Worm (Caenorhabditis elegans) whole organism, late embryonic: ENCODE measurements around the gene nhr-171.
A peak's percentile ranks its signal among the peaks of the same experiment; 100 is the strongest.
"Not testable (repeated sequence)": the region's sequence is repeated elsewhere in the genome, so short reads cannot be mapped to it uniquely, and the experiment has no call there.

Experiments
- C08G9.2 ChIP-seq: sonication (generic microtip); optimal IDR thresholded peaks from 2 replicates; lab custom pipeline; 2016; ENCODE audit warnings: mild to moderate bottlenecking, missing genetic modification characterization, moderate library complexity, missing compliant biosample characterization
- K09A11.1 ChIP-seq: sonication (generic microtip); optimal IDR thresholded peaks from 2 replicates; lab custom pipeline; 2017; ENCODE audit warnings: antibody characterized with exemption, mild to moderate bottlenecking, missing genetic modification characterization, missing compliant biosample characterization; ENCODE audit not compliant: insufficient read depth
- ama-1 ChIP-seq: fragments of 150-350 bp; optimal IDR thresholded peaks from 2 replicates; lab custom pipeline; 2014
- ceh-14 ChIP-seq: sonication (generic microtip); optimal IDR thresholded peaks from 2 replicates; lab custom pipeline; 2016; ENCODE audit warnings: missing genotype, missing genetic modification characterization, missing compliant biosample characterization
- ceh-18 ChIP-seq: sonication (generic microtip); optimal IDR thresholded peaks from 2 replicates; lab custom pipeline; 2016; ENCODE audit warnings: missing genetic modification characterization, missing compliant biosample characterization
- ceh-2 ChIP-seq: sonication (generic microtip); optimal IDR thresholded peaks from 2 replicates; lab custom pipeline; 2016; ENCODE audit warnings: missing genotype, missing genetic modification characterization, missing compliant biosample characterization
- ceh-22 ChIP-seq: sonication (generic microtip); optimal IDR thresholded peaks from 2 replicates; lab custom pipeline; 2017; ENCODE audit warnings: missing biosample characterization, missing genetic modification characterization
- ceh-30 ChIP-seq: fragments of 150-350 bp; optimal IDR thresholded peaks from 2 replicates; lab custom pipeline; 2014; ENCODE audit warnings: missing biosample characterization, missing genetic modification characterization
- ceh-45 ChIP-seq: fragments of 200-800 bp; sonication (Bioruptor generic); IDR thresholded peaks from 2 replicates; pipeline ENCODE4 v1.3.6; 2022; ENCODE audit warnings: missing genetic modification reagents, missing genetic modification characterization, missing compliant biosample characterization
- che-1 ChIP-seq: sonication (generic microtip); optimal IDR thresholded peaks from 2 replicates; lab custom pipeline; 2016; ENCODE audit warnings: mild to moderate bottlenecking, missing genetic modification characterization, missing compliant biosample characterization
- dmd-4 ChIP-seq: sonication (generic microtip); optimal IDR thresholded peaks from 2 replicates; lab custom pipeline; 2016; ENCODE audit warnings: borderline replicate concordance, missing genetic modification characterization, missing compliant biosample characterization
- dve-1 ChIP-seq: sonication (generic microtip); optimal IDR thresholded peaks from 2 replicates; lab custom pipeline; 2017; ENCODE audit warnings: antibody characterized with exemption, mild to moderate bottlenecking, missing genetic modification characterization, missing compliant biosample characterization
- elt-2 ChIP-seq: sonication (generic microtip); optimal IDR thresholded peaks from 2 replicates; lab custom pipeline; 2016; ENCODE audit warnings: missing genetic modification reagents, missing genetic modification characterization, missing compliant biosample characterization
- elt-4 ChIP-seq: sonication (generic microtip); optimal IDR thresholded peaks from 2 replicates; lab custom pipeline; 2016; ENCODE audit warnings: missing genetic modification characterization, missing compliant biosample characterization
- fkh-10 ChIP-seq: fragments of 150-350 bp; optimal IDR thresholded peaks from 2 replicates; lab custom pipeline; 2014; ENCODE audit warnings: missing biosample characterization, missing genetic modification reagents, missing genetic modification characterization
- fkh-6 ChIP-seq: sonication (generic microtip); optimal IDR thresholded peaks from 2 replicates; lab custom pipeline; 2016; ENCODE audit warnings: missing genetic modification characterization, missing compliant biosample characterization
- hlh-15 ChIP-seq: sonication (generic microtip); optimal IDR thresholded peaks from 2 replicates; lab custom pipeline; 2016; ENCODE audit warnings: missing genetic modification characterization, missing compliant biosample characterization
- hlh-6 ChIP-seq: sonication (generic microtip); optimal IDR thresholded peaks from 2 replicates; lab custom pipeline; 2016; ENCODE audit warnings: missing genotype, missing genetic modification characterization, missing compliant biosample characterization
- lim-6 ChIP-seq: sonication (generic microtip); optimal IDR thresholded peaks from 2 replicates; lab custom pipeline; 2016; ENCODE audit warnings: missing genetic modification characterization, missing compliant biosample characterization
- mec-3 ChIP-seq: sonication (generic microtip); optimal IDR thresholded peaks from 2 replicates; lab custom pipeline; 2016; ENCODE audit warnings: borderline replicate concordance, missing genetic modification characterization, missing compliant biosample characterization
- nfya-1 ChIP-seq: sonication (generic microtip); optimal IDR thresholded peaks from 2 replicates; lab custom pipeline; 2017; ENCODE audit warnings: missing genetic modification characterization, mild to moderate bottlenecking, missing compliant biosample characterization, antibody characterized with exemption, moderate library complexity
- nhr-232 ChIP-seq: sonication (generic microtip); optimal IDR thresholded peaks from 2 replicates; lab custom pipeline; 2016; ENCODE audit warnings: missing genetic modification characterization, missing compliant biosample characterization
- npax-4 ChIP-seq: sonication (generic microtip); optimal IDR thresholded peaks from 2 replicates; lab custom pipeline; 2016; ENCODE audit warnings: missing genetic modification characterization, missing compliant biosample characterization
- odd-2 ChIP-seq: sonication (generic microtip); optimal IDR thresholded peaks from 2 replicates; lab custom pipeline; 2017; ENCODE audit warnings: antibody characterized with exemption, mild to moderate bottlenecking, missing genetic modification characterization, missing compliant biosample characterization
- pat-9 ChIP-seq: fragments of 200-800 bp; sonication (Bioruptor generic); optimal IDR thresholded peaks from 2 replicates; lab custom pipeline; 2018; ENCODE audit warnings: mild to moderate bottlenecking, missing genetic modification characterization, moderate library complexity, missing compliant biosample characterization
- pha-2 ChIP-seq: sonication (generic microtip); optimal IDR thresholded peaks from 2 replicates; lab custom pipeline; 2017; ENCODE audit warnings: mild to moderate bottlenecking, missing genetic modification characterization, missing compliant biosample characterization
- ref-2 ChIP-seq: sonication (generic microtip); optimal IDR thresholded peaks from 2 replicates; lab custom pipeline; 2016; ENCODE audit warnings: missing genetic modification characterization, missing compliant biosample characterization
- rnt-1 ChIP-seq: sonication (generic microtip); optimal IDR thresholded peaks from 2 replicates; lab custom pipeline; 2016; ENCODE audit warnings: missing genetic modification characterization, missing compliant biosample characterization
- sox-2 ChIP-seq: fragments of 200-800 bp; sonication (Bioruptor generic); IDR thresholded peaks from 2 replicates; pipeline ENCODE4 v1.3.6; 2022; ENCODE audit warnings: missing genetic modification reagents, missing genetic modification characterization, missing compliant biosample characterization
- sox-4 ChIP-seq: sonication (generic microtip); optimal IDR thresholded peaks from 2 replicates; lab custom pipeline; 2017; ENCODE audit warnings: mild to moderate bottlenecking, missing genetic modification characterization, inconsistent platforms, missing compliant biosample characterization
- syd-9 ChIP-seq: sonication (generic microtip); optimal IDR thresholded peaks from 2 replicates; lab custom pipeline; 2016; ENCODE audit warnings: mild to moderate bottlenecking, missing genetic modification characterization, moderate library complexity, missing compliant biosample characterization
- tbx-2 ChIP-seq: sonication (generic microtip); optimal IDR thresholded peaks from 2 replicates; lab custom pipeline; 2016; ENCODE audit warnings: missing genetic modification characterization, missing compliant biosample characterization
- ttx-3 ChIP-seq: sonication (generic microtip); optimal IDR thresholded peaks from 2 replicates; lab custom pipeline; 2016; ENCODE audit warnings: missing genetic modification reagents, missing genetic modification characterization, missing compliant biosample characterization
- unc-3 ChIP-seq, 2 experiments: fragments of 200-800 bp in 1 of 2; sonication (Bioruptor generic) in 1 of 2; sonication (generic microtip) in 1 of 2; conservative IDR thresholded peaks in 1 of 2; optimal IDR thresholded peaks in 1 of 2; 2 replicates each; pipeline versions ENCODE4 v1.3.6 to Lab custom; 2016 to 2022; ENCODE audit warnings: missing compliant biosample characterization in 2 of 2, missing genetic modification characterization in 2 of 2, missing genetic modification reagents in 1 of 2
- unc-55 ChIP-seq: sonication (generic microtip); optimal IDR thresholded peaks from 2 replicates; lab custom pipeline; 2017; ENCODE audit warnings: missing biosample characterization, missing genetic modification reagents, missing genetic modification characterization
- unc-86 ChIP-seq: sonication (generic microtip); optimal IDR thresholded peaks from 2 replicates; lab custom pipeline; 2016; ENCODE audit warnings: missing genetic modification characterization, missing compliant biosample characterization
- zip-5 ChIP-seq: sonication (generic microtip); optimal IDR thresholded peaks from 2 replicates; lab custom pipeline; 2016; ENCODE audit warnings: missing genetic modification characterization, missing compliant biosample characterization

nhr-171 gene

DNA sequence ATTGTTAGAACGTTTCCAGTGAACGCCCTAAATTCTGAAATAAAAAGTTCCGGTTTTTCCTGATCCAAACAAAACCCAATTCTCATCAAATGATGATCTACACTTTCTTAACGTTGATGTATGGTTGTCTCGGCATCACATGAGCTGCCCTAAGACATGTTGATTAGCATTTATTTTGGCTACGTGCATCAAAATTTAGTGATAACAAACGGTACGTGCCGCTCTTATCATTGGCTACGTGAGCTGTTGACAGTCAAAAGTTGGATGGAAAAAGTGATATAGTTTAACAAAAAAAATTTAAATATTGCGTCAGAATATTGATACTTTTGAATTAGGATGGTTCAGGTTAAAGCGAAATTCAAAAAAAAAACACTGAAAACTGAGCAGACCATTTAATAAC lies 36.5 kb downstream of the nhr-171 start:
- TF ChIP-seq elt-2 (peak; percentile 72), sox-4 (no peak)

- TF ChIP-seq che-1 (tag; lab: Kevin White, UChicago), result peak; percentile 15
- 0 out of 2 replicates have a peak, but pooled peaks have one; percentile 25 for TF ChIP-seq unc-3 (GFP tag; conservative IDR thresholded peaks at IDR 0.05; lab: Robert Waterston, UW)
- TF ChIP-seq unc-3 (tag; optimal IDR thresholded peaks at IDR 0.05; lab: Kevin White, UChicago), result not testable (repeated sequence)
These were observed 36.9 kb downstream of the nhr-171 start for ce11 chrV:7548499-7548898.

DNA sequence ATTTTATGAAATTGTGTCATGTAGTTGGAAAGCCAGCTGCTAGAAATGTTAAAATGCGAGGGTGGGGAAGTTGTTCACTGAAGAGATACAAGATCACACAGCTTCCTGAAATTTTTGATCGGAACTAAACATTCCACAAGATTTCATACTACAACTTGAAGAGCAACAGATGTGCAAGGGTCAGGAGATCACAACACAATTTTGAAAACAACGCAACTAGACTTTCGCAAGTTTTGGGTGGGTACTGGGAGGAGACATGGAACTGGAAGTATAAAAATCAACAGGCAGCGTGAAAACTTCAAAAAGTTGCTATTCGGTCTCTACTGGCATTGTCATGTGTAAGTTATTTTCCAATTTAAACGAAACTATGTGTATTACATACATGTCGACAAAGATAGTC lies 40.3 kb downstream of the nhr-171 start, which contains the start of gene F19F10.3:
Gene F19F10.3, plus strand, starts transcription at position 301 of the 400 bp plus-strand sequence.
- TF ChIP-seq mec-3 (tag; lab: Kevin White, UChicago) (no peak), ceh-14 (tag; lab: Kevin White, UChicago) (no peak), unc-3 (GFP tag; conservative IDR thresholded peaks at IDR 0.05; lab: Robert Waterston, UW) (no peak), unc-3 (tag; optimal IDR thresholded peaks at IDR 0.05; lab: Kevin White, UChicago) (no peak), unc-55 (GFP tag; lab: Kevin White, UChicago) (no peak), unc-86 (tag; lab: Kevin White, UChicago) (no peak), C08G9.2 (tag; lab: Kevin White, UChicago) (no peak), syd-9 (tag; lab: Kevin White, UChicago) (no peak), ceh-2 (no peak), pat-9 (tag; lab: Kevin White, UChicago) (no peak), rnt-1 (tag; lab: Kevin White, UChicago) (no peak), ceh-18 (tag; lab: Kevin White, UChicago) (no peak), zip-5 (no peak), ref-2 (no peak), sox-4 (no peak)

- TF ChIP-seq fkh-6 (tag; lab: Kevin White, UChicago) (no peak), ceh-14 (tag; lab: Kevin White, UChicago) (no peak), elt-4 (tag; lab: Kevin White, UChicago) (no peak), ceh-2 (no peak), ceh-45 (GFP tag; lab: Robert Waterston, UW) (no peak), ceh-18 (tag; lab: Kevin White, UChicago) (no peak)
These were observed 42.4 kb downstream of the nhr-171 start, which contains the start of gene ttr-10 for ce11 chrV:7553873-7554362. TSS of gene ttr-10 (minus strand) at chrV:7553923.

ce11 chrV:7555875-7556274 lies 44.3 kb downstream of the nhr-171 start:
- TF ChIP-seq hlh-6 (tag; lab: Kevin White, UChicago), result no peak
- TF ChIP-seq nhr-232 (tag; lab: Kevin White, UChicago), result no peak
- TF ChIP-seq tbx-2 (tag; lab: Kevin White, UChicago), result no peak

DNA sequence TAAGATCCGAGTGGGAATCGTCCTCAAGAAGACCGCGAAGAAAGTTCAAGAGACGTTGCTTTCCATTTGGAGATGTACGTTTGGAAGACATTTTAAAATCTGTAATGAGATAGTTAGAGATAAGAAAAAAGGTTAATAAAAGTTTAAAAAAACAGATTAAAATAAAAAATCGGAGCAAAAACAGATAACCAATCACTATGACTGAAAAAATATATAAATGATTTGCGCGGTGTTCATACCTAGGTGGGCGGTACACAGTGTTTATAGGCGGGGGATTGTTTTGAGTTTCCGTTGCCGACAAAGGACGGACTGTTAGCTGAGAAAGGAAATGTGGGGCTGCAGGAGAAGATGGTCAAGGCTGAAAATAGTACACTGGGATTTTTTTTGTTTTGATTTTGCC lies 47.1 kb downstream of the nhr-171 start, which contains the start of gene ets-7:
Gene ets-7, minus strand, starts transcription at position 101 of the 400 bp plus-strand sequence.
- TF ChIP-seq sox-2 (GFP tag; lab: Robert Waterston, UW), result no peak
- no peak for TF ChIP-seq fkh-10 (GFP tag; lab: Kevin White, UChicago)
- TF ChIP-seq npax-4 (tag; lab: Kevin White, UChicago), result no peak
- TF ChIP-seq hlh-15 (tag; lab: Kevin White, UChicago), result no peak
- TF ChIP-seq pha-2, result no peak
- no peak for TF ChIP-seq ref-2
- no peak for TF ChIP-seq K09A11.1 (tag; lab: Kevin White, UChicago)
- no peak for TF ChIP-seq ceh-30 (tag; lab: Kevin White, UChicago)
- no peak for TF ChIP-seq ceh-14 (tag; lab: Kevin White, UChicago)
- TF ChIP-seq ceh-22, result no peak
- TF ChIP-seq odd-2, result no peak
- TF ChIP-seq ama-1 (lab: Kevin White, UChicago), result no peak
- TF ChIP-seq mec-3 (tag; lab: Kevin White, UChicago), result no peak
- no peak for TF ChIP-seq nfya-1 (tag; lab: Kevin White, UChicago)
- TF ChIP-seq ttx-3, result no peak
- TF ChIP-seq dmd-4, result no peak
- TF ChIP-seq ceh-18 (tag; lab: Kevin White, UChicago), result no peak
- no peak for TF ChIP-seq lim-6 (tag; lab: Kevin White, UChicago)
- no peak for TF ChIP-seq dve-1 (tag; lab: Kevin White, UChicago)
